Worm (Caenorhabditis elegans): ENCODE measurements around the gene nhr-247.

- TF ChIP-seq snpc-4 (tag; optimal IDR thresholded peaks at IDR 0.05), result no peak
- no peak for TF ChIP-seq dpl-1 (GFP tag; optimal IDR thresholded peaks at IDR 0.05)
Observed at ce11 chrV:15350615-15351014, 27.8 kb downstream of the nhr-247 start, which contains the start of gene clec-231.
